Worm (Caenorhabditis elegans) whole organism, L4 larva: ENCODE results near the gene lyst-1.

Experiments
- daf-12 ChIP-seq: fragments of 150-350 bp; optimal IDR thresholded peaks from 2 replicates; lab custom pipeline; 2014; ENCODE audit warnings: missing biosample characterization, missing genetic modification reagents, missing genetic modification characterization
- fkh-10 ChIP-seq: fragments of 150-350 bp; optimal IDR thresholded peaks from 2 replicates; lab custom pipeline; 2014; ENCODE audit warnings: missing biosample characterization, missing genetic modification reagents, missing genetic modification characterization
- hlh-30 ChIP-seq: sonication (generic microtip); optimal IDR thresholded peaks from 2 replicates; lab custom pipeline; 2017; ENCODE audit warnings: antibody characterized with exemption, mild to moderate bottlenecking, missing genetic modification characterization, missing compliant biosample characterization; ENCODE audit not compliant: insufficient read depth
- mdl-1 ChIP-seq, 2 experiments: fragments of 150-350 bp in 1 of 2; sonication (generic microtip) in 1 of 2; optimal IDR thresholded peaks; 2 replicates each; lab custom pipeline; 2014 to 2017; ENCODE audit warnings: missing biosample characterization in 2 of 2, missing genetic modification characterization in 2 of 2
- nhr-237 ChIP-seq: sonication (generic microtip); optimal IDR thresholded peaks from 2 replicates; lab custom pipeline; 2017; ENCODE audit warnings: missing biosample characterization, missing genetic modification characterization
- pqm-1 ChIP-seq: sonication (generic microtip); optimal IDR thresholded peaks from 2 replicates; lab custom pipeline; 2017; ENCODE audit warnings: missing biosample characterization, missing genetic modification characterization
- spr-1 ChIP-seq: sonication (generic microtip); optimal IDR thresholded peaks from 2 replicates; lab custom pipeline; 2016; ENCODE audit warnings: mild to moderate bottlenecking, missing genetic modification characterization, missing compliant biosample characterization
- unc-39 ChIP-seq: sonication (generic microtip); optimal IDR thresholded peaks from 2 replicates; lab custom pipeline; 2017; ENCODE audit warnings: missing biosample characterization, missing genetic modification characterization

ce11 chrX:12182684-12183477 is 41.9 kb upstream of the lyst-1 start:
- TF ChIP-seq pqm-1 (tag; lab: Kevin White, UChicago): no peak
- TF ChIP-seq unc-39: no peak
- no peak for TF ChIP-seq daf-12 (tag; lab: Kevin White, UChicago)
- peak in 1 of 2 experiments; percentile 31 for TF ChIP-seq mdl-1 (tag; optimal IDR thresholded peaks at IDR 0.05; lab: Kevin White, UChicago)
- TF ChIP-seq fkh-10 (GFP tag; lab: Kevin White, UChicago): no peak
- no peak for TF ChIP-seq spr-1 (tag; lab: Kevin White, UChicago)
- peak; percentile 29 for TF ChIP-seq hlh-30 (tag; lab: Kevin White, UChicago)
- TF ChIP-seq nhr-237 (tag; lab: Kevin White, UChicago): no peak
